Worm (Caenorhabditis elegans) whole organism, L4/young adult: Measurements from ENCODE around the gene B0391.14.

Experiments
- W03F9.2 ChIP-seq: fragments of 150-350 bp; optimal IDR thresholded peaks from 2 replicates; lab custom pipeline; 2014; ENCODE audit warnings: missing biosample characterization, missing genetic modification characterization
- dao-5 ChIP-seq: sonication (generic microtip); optimal IDR thresholded peaks from 2 replicates; lab custom pipeline; 2016; ENCODE audit warnings: missing genotype, missing genetic modification characterization, moderate library complexity, missing compliant biosample characterization
- him-1 ChIP-seq: sonication (generic microtip); optimal IDR thresholded peaks from 2 replicates; lab custom pipeline; 2016; ENCODE audit warnings: missing genotype, missing genetic modification reagents, missing genetic modification characterization, missing compliant biosample characterization

B0391.14 gene

DNA sequence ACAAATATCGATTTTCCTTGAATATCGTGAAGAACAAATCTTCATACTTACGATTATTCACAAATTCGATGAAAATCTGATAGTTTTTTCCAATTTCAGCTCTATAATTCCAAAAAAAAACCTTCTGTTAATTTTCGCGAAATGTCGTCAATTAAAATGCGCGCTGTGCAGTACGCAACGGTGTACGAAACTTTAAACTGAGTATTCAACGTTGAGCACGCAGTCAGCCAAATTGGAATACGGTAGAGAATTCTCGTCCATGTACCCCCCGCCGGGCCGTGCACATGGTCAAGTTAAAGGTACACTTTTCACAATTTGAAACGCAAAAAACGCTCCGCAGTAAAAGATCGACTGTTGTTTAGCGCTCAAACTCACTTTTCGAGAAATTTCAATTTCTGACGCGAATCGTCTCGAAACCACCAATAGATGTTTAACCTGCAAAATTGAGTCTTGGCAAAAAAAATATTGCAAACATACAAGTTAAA lies 9.4 kb downstream of the B0391.14 start, which contains the start of gene F28F8.7:
F28F8.7 (minus strand) TSS at position 435 of the 485 bp plus-strand sequence.
- TF ChIP-seq him-1 (tag; lab: Kevin White, UChicago), result peak; percentile 92

DNA sequence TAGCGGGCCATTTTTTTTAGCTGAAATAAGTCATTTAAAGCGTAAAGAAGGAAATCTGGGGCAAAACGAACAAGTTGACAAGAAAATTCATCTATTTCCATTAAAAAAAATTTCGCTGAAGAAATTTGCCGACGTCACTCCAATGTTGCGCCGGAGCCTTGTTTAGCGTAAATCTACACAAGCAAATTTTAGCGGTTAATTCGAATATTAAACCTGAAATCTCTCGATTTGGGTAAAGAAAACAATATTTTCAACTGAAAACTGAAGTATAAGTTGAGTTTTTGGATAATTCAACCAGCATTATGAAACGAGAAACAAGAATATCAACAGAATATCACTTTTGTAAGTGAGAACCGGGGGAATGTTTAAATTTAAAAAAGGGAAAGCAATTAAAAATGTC lies 21.3 kb downstream of the B0391.14 start, which contains the start of gene F28F8.9:
F28F8.9 (minus strand) TSS at position 288 of the 400 bp plus-strand sequence.
- no peak for TF ChIP-seq W03F9.2 (tag; lab: Kevin White, UChicago)
- no peak for TF ChIP-seq him-1 (tag; lab: Kevin White, UChicago)

DNA sequence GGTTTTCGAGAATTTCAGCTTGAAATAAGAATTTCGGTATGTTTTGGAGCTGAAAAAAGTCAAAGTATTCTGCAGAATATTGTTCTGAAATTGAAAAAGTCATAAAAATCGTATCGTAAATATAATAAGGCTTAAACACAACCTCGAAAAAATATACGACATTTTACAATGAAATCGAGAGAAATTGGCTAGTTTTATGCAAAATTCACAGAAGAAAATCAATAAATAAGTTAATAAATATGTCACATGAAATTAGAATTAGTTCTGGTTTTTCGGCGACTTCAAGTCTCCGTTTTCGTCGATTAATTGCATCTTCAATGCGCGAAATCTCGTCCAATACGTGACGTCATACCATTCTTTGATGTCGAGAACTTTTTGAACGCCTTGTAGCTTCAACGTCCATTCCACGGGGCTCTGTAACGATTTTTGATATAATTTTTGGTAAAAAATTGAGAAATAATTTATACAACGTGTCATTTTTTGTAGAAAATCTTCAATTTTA lies 22.2 kb downstream of the B0391.14 start, which contains the start of gene atx-3:
atx-3 (minus strand) TSS at position 51 of the 502 bp plus-strand sequence.
- TF ChIP-seq him-1 (tag; lab: Kevin White, UChicago) (no peak), W03F9.2 (tag; lab: Kevin White, UChicago) (no peak), dao-5 (tag; lab: Kevin White, UChicago) (no peak)

DNA sequence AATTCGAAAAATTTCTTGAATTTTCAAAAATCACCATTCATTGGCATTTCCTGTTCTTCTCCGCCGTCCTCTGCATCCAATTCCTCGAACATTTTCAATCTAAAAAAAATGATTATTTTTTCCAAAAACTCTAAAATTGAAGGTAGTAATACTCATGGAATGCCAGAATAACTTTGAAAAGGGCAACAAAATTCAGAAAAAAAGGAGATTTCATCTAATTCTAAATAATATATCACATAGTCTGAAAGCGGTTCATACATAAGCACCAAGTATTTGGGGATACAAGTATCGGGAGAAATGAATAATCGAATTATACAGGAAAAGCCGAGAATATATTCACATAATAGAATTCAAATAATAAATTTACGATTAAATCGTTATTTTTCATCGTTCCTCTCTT lies 24.4 kb downstream of the B0391.14 start, which contains the start of gene mdt-28:
mdt-28 (minus strand) TSS at position 101 of the 400 bp plus-strand sequence.
- no peak for TF ChIP-seq W03F9.2 (tag; lab: Kevin White, UChicago)

DNA sequence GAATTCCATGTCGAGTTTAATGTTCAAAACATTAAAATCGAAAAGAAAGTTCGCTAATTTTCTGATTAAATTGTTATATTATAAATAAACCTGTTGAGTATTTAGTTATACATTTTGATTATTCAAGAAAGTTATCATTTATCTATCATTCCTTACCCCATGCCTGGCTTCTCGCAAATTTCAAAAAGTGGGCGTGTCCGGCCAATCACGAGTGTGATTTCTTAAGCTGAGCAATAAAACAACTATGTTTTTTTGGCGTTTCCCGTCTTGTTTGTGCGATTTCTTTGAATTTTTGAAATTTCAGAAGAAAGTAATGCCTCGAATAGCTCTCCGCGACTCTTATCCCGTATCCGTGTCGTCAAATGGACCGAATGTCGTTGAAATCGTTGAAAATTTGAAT lies 27.0 kb downstream of the B0391.14 start, which contains the start of gene fbxa-94:
fbxa-94 (plus strand) TSS at position 301 of the 400 bp plus-strand sequence.
- TF ChIP-seq W03F9.2 (tag; lab: Kevin White, UChicago), result no peak
- TF ChIP-seq him-1 (tag; lab: Kevin White, UChicago), result no peak
- no peak for TF ChIP-seq dao-5 (tag; lab: Kevin White, UChicago)

DNA sequence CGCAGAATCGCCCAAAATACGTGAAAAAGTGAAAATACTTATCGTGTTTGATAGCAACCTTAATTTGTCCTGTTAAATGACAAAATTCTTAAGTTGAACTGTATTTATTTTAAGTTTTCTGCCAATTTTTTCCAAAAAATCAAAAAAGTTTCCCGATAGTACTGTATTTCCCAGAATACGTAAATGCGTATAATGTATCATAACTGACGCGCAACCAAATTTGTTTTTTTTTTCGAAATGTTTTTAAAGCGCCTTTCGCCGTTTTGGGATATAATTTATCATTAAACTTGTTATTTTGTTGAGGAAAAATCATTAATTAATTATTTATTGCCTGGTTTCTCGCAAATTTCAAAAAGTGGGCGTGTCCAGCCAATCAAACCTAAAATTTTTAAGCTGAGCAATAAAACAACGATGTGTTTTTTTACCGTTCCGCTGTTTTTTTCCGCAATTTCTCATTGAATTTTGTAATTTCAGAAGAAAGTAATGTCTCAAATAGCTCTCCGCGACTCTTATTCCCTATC lies 28.6 kb downstream of the B0391.14 start, which contains the start of gene fbxa-95:
fbxa-95 (plus strand) TSS at position 471 of the 521 bp plus-strand sequence.
- TF ChIP-seq dao-5 (tag; lab: Kevin White, UChicago), result no peak
- no peak for TF ChIP-seq W03F9.2 (tag; lab: Kevin White, UChicago)
- TF ChIP-seq him-1 (tag; lab: Kevin White, UChicago), result no peak

DNA sequence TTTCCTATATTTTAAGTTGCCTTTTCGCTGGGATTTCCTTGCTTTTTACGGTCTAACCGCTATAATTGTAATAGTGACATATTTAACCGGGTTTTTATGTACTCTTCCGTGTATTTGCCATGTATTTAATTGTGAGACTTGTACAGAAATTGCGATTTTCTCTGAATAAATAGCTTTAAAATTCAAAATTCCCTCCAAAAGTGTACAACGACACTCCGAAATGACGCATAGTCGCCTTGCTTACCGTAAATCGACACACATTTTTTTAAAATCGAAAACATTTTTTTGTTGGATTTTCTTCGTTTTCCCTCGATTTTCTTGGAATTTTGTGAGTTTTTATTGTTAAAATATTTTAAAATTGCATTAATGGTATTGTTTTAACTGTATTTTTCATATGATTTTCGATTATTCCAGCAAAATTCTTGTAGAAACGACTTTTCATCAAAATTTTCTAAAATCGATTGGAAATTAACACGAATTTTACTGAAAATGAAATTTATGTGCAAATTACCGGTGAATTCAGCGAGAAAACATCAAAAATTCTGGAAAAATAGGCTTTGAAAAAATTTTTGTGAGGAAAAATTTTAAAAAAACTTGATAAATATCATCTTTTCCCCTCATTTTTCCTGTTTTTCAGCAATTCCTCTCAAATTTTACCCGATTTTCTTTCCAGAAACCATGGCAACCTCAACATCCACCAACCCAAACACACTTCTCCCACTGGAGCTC lies 29.8 kb downstream of the B0391.14 start, which contains the start of gene lsm-5:
lsm-5 (plus strand) TSS at position 679 of the 729 bp plus-strand sequence.
- TF ChIP-seq him-1 (tag; lab: Kevin White, UChicago), result no peak
- no peak for TF ChIP-seq dao-5 (tag; lab: Kevin White, UChicago)
- no peak for TF ChIP-seq W03F9.2 (tag; lab: Kevin White, UChicago)

DNA sequence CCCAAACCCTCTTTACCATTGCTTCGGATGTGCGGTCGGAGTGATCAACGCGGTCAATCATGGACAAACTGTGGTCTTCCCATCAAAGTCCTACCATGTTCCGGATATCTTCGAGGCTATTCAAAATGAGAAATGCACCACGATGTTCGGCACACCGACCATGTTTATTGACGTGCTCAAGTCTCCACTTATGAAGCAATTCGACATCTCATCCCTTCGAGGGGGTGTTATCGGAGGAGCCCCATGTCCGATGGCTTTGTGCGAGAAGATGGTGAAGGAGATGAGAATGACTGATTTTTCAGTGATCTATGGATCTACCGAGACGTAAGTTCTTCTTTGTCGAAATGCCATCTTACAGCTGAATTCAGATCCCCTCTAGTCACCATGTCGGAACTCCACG lies 31.3 kb downstream of the B0391.14 start:
- no peak for TF ChIP-seq W03F9.2 (tag; lab: Kevin White, UChicago)
- no peak for TF ChIP-seq dao-5 (tag; lab: Kevin White, UChicago)
- no peak for TF ChIP-seq him-1 (tag; lab: Kevin White, UChicago)

DNA sequence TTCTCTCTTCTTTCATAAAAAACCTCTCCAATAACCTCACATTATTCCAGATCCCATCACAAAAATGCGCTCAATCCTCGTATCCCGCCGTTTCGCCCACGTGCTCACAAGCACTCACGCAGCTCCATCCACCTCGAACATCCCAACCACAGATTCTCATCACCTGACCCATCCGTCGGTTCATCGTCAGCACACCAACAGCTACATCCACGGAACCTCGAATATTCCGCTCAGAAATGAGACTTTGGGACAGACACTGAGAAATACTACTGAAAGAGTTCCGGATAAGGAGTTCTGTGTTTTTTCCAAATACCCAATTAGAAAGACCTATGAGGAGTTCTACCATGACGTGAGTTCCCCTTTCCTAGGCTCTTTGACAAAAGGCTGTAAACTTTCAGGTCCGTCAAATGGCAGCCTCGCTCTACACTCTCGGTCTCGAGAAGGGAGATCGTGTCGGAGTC lies 32.3 kb downstream of the B0391.14 start, which contains the start of gene acs-2:
acs-2 (plus strand) TSS at position 51 of the 461 bp plus-strand sequence.
- no peak for TF ChIP-seq him-1 (tag; lab: Kevin White, UChicago)
- no peak for TF ChIP-seq W03F9.2 (tag; lab: Kevin White, UChicago)
- no peak for TF ChIP-seq dao-5 (tag; lab: Kevin White, UChicago)

DNA sequence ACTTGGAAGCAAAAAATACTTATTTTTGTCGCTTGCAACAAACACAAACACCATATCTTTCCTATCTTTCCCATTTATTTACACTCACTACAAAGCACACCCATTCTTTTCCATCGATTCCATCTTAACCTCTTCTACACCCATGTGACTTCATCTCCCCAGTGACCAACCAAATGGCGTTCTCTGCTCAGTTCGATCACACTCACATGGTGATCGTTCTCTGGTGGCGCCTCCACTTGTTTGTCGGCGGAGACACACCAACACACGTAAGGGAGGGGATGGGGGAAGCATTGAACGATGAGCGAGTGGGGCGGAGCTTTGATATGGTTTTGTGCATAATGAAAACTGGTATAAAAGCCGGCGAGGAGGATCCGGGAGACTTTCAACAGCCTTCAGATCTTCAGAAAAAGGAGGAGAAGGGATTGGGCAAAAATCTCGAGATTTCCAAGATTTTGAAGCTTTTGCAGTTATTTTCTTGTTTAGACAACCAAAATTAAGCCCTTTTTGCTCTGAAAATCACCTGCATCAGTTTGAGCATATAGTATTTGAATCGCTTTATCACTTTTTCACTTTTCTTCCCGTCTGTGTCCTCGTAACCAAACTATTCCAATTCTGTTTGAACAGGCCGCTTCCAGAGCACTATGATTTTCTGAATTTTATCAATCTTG lies 33.0 kb downstream of the B0391.14 start:
- TF ChIP-seq W03F9.2 (tag; lab: Kevin White, UChicago) (no peak), him-1 (tag; lab: Kevin White, UChicago) (peak; percentile 22)

DNA sequence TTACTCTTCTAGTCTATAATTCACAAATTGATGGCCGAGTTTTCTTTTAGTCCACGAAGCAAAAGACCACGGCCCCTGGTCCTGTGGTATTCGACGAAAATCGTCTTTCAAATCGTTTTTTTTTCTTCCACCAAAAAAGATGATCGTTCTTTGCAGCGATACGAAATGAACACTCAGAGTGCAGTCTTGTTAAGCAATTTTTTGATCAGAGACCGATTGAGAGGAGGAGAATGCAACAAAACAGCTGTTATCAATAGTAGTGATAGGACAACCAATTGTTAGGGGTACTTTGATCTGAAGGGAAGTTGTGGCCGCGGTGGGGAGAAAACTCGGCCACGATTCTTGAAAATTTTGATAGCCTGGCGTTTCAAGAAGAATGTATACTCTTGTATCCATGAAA lies 35.7 kb downstream of the B0391.14 start:
- TF ChIP-seq him-1 (tag; lab: Kevin White, UChicago) (no peak), W03F9.2 (tag; lab: Kevin White, UChicago) (no peak), dao-5 (tag; lab: Kevin White, UChicago) (no peak)

DNA sequence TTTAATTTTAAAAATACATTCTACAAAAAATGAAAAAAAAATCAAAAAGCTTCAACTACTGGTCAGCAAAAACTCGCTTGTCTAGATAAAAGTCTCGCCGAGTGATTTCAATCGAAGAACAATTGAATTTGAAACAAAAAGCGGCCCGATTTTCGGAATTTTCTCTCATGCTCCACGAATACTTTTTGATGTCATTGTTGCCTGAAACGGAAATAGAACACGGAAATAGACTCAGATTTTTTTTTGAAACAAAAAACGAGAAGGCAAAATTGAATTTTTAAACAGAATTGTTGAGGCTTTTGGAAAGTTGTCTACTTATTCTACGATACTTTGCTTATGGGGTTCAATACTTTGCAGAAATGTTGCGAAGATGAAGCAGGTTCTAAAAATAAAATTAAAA lies 36.2 kb downstream of the B0391.14 start:
- TF ChIP-seq him-1 (tag; lab: Kevin White, UChicago) (no peak), W03F9.2 (tag; lab: Kevin White, UChicago) (no peak)

DNA sequence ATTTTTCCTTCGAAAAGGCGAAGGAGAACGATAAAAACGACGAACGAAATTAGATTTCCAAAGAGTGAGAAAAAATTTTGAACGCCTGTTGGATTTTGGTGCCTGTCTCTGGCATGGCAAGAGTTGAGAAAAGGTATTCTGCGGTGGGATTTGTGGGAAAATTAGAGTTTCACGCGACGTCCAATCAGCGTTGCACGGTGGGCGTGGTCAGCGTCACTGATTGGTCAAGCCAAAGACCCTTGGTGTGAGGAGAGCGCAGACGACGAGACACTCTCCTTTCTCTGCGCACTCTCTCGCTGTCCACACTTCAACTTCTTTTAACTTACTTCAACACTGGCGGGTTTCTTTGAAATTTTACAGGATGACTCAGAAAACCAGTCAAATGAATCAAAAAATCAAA lies 37.1 kb downstream of the B0391.14 start:
- TF ChIP-seq W03F9.2 (tag; lab: Kevin White, UChicago) (no peak), dao-5 (tag; lab: Kevin White, UChicago) (no peak), him-1 (tag; lab: Kevin White, UChicago) (no peak)
